Fruit fly (Drosophila melanogaster) Kc167 (cell line): ENCODE data around the gene Oscillin.

Experiments
- h ChIP-seq: fragments of >200 bp; optimal IDR thresholded peaks from 3 replicates; lab custom pipeline; 2018; ENCODE audit warnings: missing external identifiers
- insv ChIP-seq: fragments of >200 bp; optimal IDR thresholded peaks from 3 replicates; lab custom pipeline; 2018; ENCODE audit warnings: missing external identifiers
- psq ChIP-seq: fragments of >200 bp; optimal IDR thresholded peaks from 2 replicates; lab custom pipeline; 2017; ENCODE audit warnings: missing external identifiers

dm6 chr2L:5505130-5505529 is 41.8 kb upstream of the Oscillin start:
- TF ChIP-seq psq (lab: Kevin White, UChicago) (no peak), insv (lab: Kevin White, UChicago) (no peak), h (lab: Kevin White, UChicago) (no peak)
